Fruit fly (Drosophila melanogaster): Measurements from ENCODE around the gene 140up.

The 140up gene

dm6 chr3R:14122347-14122812 lies 3.0 kb downstream of the 140up start, which contains the start of the genes Abi and twf (continued):
- peak; percentile 95 for TF ChIP-seq sens (GFP tag)
- TF ChIP-seq CG2120 (GFP tag; optimal IDR thresholded peaks at IDR 0.05), result peak; percentile 79
- no peak for TF ChIP-seq TFAM (GFP tag; optimal IDR thresholded peaks at IDR 0.05)
- peak; percentile 52 for TF ChIP-seq pzg (GFP tag; optimal IDR thresholded peaks at IDR 0.05)
- no peak for TF ChIP-seq Hand (GFP tag; optimal IDR thresholded peaks at IDR 0.05)
- TF ChIP-seq CG6854 (GFP tag; optimal IDR thresholded peaks at IDR 0.05), result no peak
- TF ChIP-seq CG15269 (tag; optimal IDR thresholded peaks at IDR 0.05), result no peak
- peak; percentile 54 for TF ChIP-seq CG13894 (tag; optimal IDR thresholded peaks at IDR 0.05)
- no peak for TF ChIP-seq p53 (GFP tag; optimal IDR thresholded peaks at IDR 0.05)
- TF ChIP-seq trem (tag; optimal IDR thresholded peaks at IDR 0.05), result peak; percentile 75
- TF ChIP-seq psq (GFP tag; optimal IDR thresholded peaks at IDR 0.05), result peak; percentile 42
- TF ChIP-seq CG12155 (GFP tag; optimal IDR thresholded peaks at IDR 0.05), result peak; percentile 80
- peak; percentile 50 for TF ChIP-seq CG15696 (tag; optimal IDR thresholded peaks at IDR 0.05)
- no peak for TF ChIP-seq bigmax (GFP tag; optimal IDR thresholded peaks at IDR 0.05)
- TF ChIP-seq CG3995 (GFP tag; optimal IDR thresholded peaks at IDR 0.05), result peak; percentile 61
- TF ChIP-seq D19B (GFP tag; optimal IDR thresholded peaks at IDR 0.05), result no peak
- peak; percentile 74 for TF ChIP-seq CG10654 (GFP tag; optimal IDR thresholded peaks at IDR 0.05)
- peak; percentile 62 for TF ChIP-seq Fer3 (tag; optimal IDR thresholded peaks at IDR 0.05)
- TF ChIP-seq br (optimal IDR thresholded peaks at IDR 0.05), result no peak
- peak; percentile 45 for TF ChIP-seq CG9609 (GFP tag; optimal IDR thresholded peaks at IDR 0.05)
- TF ChIP-seq CoRest (tag; optimal IDR thresholded peaks at IDR 0.05), result peak; percentile 77
- TF ChIP-seq MBD-R2 (GFP tag; IDR thresholded peaks at IDR 0.05), result peak; percentile 79
- no peak for TF ChIP-seq CG15479 (GFP tag; optimal IDR thresholded peaks at IDR 0.05)
- no peak for TF ChIP-seq wek (GFP tag; optimal IDR thresholded peaks at IDR 0.05)
- no peak for TF ChIP-seq nau (GFP tag; optimal IDR thresholded peaks at IDR 0.05)
- TF ChIP-seq MTF-1 (GFP tag; optimal IDR thresholded peaks at IDR 0.05; ENCODE audit: borderline replicate concordance), result no peak
- peak; percentile 52; the same call in 1 of the 2 replicates for TF ChIP-seq CG14667 (GFP tag; IDR thresholded peaks at IDR 0.05)
- TF ChIP-seq Poxn (GFP tag; IDR thresholded peaks at IDR 0.05), result no peak
- TF ChIP-seq CG30431 (GFP tag; optimal IDR thresholded peaks at IDR 0.05), result peak; percentile 35
- TF ChIP-seq CG8281 (tag; optimal IDR thresholded peaks at IDR 0.05), result peak; percentile 3
- TF ChIP-seq CG7357 (GFP tag; IDR thresholded peaks at IDR 0.05), result no peak
- 0 out of 2 replicates have a peak, but pooled peaks have one; percentile 19 for TF ChIP-seq Drgx (GFP tag; IDR thresholded peaks at IDR 0.05)
- TF ChIP-seq zfh2 (GFP tag; optimal IDR thresholded peaks at IDR 0.05), result peak; percentile 74
- no peak for TF ChIP-seq HmgD (GFP tag; optimal IDR thresholded peaks at IDR 0.05)
- peak; percentile 80 for TF ChIP-seq CG8290 (GFP tag; optimal IDR thresholded peaks at IDR 0.05)
- TF ChIP-seq CG8290 (tag; optimal IDR thresholded peaks at IDR 0.05), result peak in 1 of 2 experiments; percentile 38
- peak; percentile 76 for TF ChIP-seq CG17361 (GFP tag; IDR thresholded peaks at IDR 0.05)
- no peak for TF ChIP-seq ato (GFP tag; IDR thresholded peaks at IDR 0.05; ENCODE audit: partially characterized antibody)
- TF ChIP-seq Stat92E (GFP tag; optimal IDR thresholded peaks at IDR 0.05), result peak in 1 of 3 experiments; percentile 36
- peak; percentile 67; the same call in 1 of the 2 replicates for TF ChIP-seq NFAT (GFP tag; IDR thresholded peaks at IDR 0.05)
- TF ChIP-seq CG1792 (GFP tag; optimal IDR thresholded peaks at IDR 0.05), result no peak
- TF ChIP-seq scrt (GFP tag; optimal IDR thresholded peaks at IDR 0.05), result peak; percentile 31
- no peak for TF ChIP-seq GATAe (GFP tag; conservative IDR thresholded peaks at IDR 0.05)
- peak; percentile 60 for TF ChIP-seq CG3281 (GFP tag; optimal IDR thresholded peaks at IDR 0.05)
- no peak for TF ChIP-seq CG4730 (GFP tag; IDR thresholded peaks at IDR 0.05)
- peak; percentile 33 for TF ChIP-seq CG12744 (GFP tag; optimal IDR thresholded peaks at IDR 0.05)
- no peak for TF ChIP-seq dati (GFP tag; IDR thresholded peaks at IDR 0.05)
- no peak for TF ChIP-seq CG11723 (GFP tag; optimal IDR thresholded peaks at IDR 0.05)
- no peak for TF ChIP-seq lov (optimal IDR thresholded peaks at IDR 0.05)
- peak; percentile 53; the same call in 1 of the 3 replicates for TF ChIP-seq lov (GFP tag; IDR thresholded peaks at IDR 0.05)
- TF ChIP-seq caup (GFP tag; optimal IDR thresholded peaks at IDR 0.05; ENCODE audit: severe bottlenecking), result peak; percentile 68

All from whole organism, embryonic.